Fruit fly (Drosophila melanogaster): ENCODE measurements around the gene para.

Gene para

DNA sequence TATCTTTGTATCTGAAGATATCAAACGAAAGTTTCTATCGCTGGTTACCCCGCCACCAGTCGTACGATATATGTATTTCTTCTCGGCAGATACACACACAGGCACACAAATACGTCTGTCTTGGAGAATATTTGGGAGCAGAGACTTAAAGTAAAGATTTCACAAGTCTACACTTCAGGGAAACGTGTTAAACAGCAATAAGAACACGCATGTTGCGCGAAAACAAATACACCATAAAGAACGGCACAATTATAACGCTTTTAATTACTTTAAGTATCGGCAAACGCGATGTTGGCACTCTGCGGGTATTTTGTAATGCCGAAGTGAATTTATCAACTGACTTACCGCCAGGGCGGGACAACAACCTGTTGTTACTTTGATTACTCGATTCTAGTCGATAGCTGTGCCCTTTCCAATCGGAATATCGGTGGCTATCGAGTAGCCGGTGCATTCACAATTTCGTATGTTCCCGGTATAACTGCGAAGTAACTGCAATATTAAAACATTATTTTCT is 110.9 kb downstream of the para start, which contains the start of gene AnxB11:
AnxB11 (minus strand) TSS at position 367 of the 514 bp plus-strand sequence.
- TF ChIP-seq Snoo (tag; optimal IDR thresholded peaks at IDR 0.05): no peak
- no peak for TF ChIP-seq gl (tag; optimal IDR thresholded peaks at IDR 0.05)
- no peak for TF ChIP-seq CG15710 (tag; optimal IDR thresholded peaks at IDR 0.05)
- no peak for TF ChIP-seq CG4496 (GFP tag; IDR thresholded peaks at IDR 0.05)
- no peak for TF ChIP-seq EcR (GFP tag; optimal IDR thresholded peaks at IDR 0.05)
- 0 out of 2 replicates have a peak, but pooled peaks have one; percentile 3 for TF ChIP-seq CG12605 (GFP tag; IDR thresholded peaks at IDR 0.05)

DNA sequence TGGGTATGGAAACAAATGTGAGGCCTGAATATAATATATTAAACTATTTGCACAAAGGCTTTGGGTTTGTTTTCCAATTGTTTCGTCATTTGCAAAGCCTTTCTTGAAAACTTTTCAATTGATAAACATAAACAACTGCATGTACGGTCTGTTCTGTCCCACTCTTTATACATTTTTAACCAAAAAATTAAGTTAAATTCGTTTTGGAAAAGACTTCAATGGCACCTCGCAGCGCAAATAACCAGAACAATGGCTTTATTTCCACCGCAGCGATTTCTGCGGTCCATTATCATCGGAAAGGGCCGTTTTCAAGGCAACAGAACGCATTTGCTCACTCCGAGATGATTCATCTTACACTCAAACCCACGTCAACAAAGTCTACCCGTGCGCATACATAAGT is 112.0 kb downstream of the para start:
- TF ChIP-seq Snoo (tag; optimal IDR thresholded peaks at IDR 0.05): no peak
- peak; percentile 56 for TF ChIP-seq EcR (GFP tag; optimal IDR thresholded peaks at IDR 0.05)

DNA sequence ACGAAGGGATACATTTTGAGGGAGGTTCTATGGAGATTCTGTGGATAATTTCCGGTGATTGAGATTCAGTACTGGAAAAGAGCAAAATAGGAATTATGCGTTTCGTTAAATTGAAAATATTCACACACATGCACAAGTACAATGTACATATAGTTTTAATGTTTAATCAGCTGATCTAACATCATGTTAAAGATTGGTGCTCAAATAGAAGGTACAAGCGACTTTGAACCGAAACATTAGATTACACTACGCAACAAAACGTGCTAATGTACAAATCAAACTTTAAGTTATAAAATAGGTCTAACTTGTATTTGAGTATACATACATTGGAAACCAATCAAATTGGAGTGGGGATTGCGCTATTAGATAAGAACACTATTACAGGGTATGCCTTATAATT is 112.8 kb downstream of the para start:
- TF ChIP-seq Snoo (tag; optimal IDR thresholded peaks at IDR 0.05) (no peak), Pif1A (GFP tag; optimal IDR thresholded peaks at IDR 0.05) (no peak), CG17806 (tag; optimal IDR thresholded peaks at IDR 0.05) (no peak), EcR (GFP tag; optimal IDR thresholded peaks at IDR 0.05) (no peak), CG32121 (GFP tag; IDR thresholded peaks at IDR 0.05) (no peak), rn (GFP tag; IDR thresholded peaks at IDR 0.05) (no peak), Ets98B (GFP tag; IDR thresholded peaks at IDR 0.05) (no peak), D1 (tag; optimal IDR thresholded peaks at IDR 0.05) (no peak), CG14655 (GFP tag; optimal IDR thresholded peaks at IDR 0.05) (no peak)

DNA sequence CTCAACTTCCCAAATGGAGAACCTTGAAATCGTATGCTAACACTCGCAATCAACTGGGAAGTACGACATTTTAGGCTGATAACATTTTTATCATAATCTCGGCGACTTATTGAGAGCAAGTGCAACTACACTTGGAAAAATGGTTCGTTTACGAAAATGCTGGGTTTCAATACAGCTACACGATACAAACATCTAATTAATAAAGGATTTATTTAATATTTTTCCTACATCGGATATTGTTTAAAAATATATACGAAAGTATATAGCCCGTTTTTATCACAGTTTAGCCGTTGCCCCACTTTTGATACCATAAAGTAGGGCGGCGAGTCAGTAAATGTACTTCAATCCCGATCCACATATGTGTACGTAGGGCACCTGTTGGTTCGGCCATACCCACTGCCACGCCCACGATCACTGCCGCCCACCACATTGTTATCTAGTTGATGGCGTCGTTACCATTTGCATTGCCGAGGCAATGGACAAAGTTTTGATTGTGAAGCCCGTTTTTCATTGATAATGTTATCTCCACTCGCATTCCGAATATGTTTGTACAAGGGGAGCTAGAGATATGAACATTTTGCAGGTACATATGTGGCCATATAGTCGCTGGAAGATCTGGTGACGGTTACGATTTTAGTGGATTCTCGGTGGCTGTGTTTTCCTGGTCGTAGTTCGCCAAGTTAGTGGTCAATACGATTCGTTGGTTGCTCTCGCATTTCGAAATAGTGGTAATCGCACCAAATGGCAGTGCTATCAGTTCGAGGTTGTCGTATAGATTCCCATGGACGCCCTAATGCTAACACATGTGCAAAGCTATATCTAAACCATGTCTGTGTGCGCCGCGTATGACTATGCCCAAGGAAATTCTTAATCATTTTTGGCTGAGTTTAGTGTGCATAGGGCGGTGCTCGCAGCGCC is 118.2 kb downstream of the para start, which contains the start of gene Traf-like:
Traf-like (plus strand) TSS at position 596 of the 918 bp plus-strand sequence.
- TF ChIP-seq EcR (GFP tag; optimal IDR thresholded peaks at IDR 0.05): peak; percentile 5
- no peak for TF ChIP-seq D1 (tag; optimal IDR thresholded peaks at IDR 0.05)
- TF ChIP-seq CG9948 (tag; optimal IDR thresholded peaks at IDR 0.05): no peak
- TF ChIP-seq CG4496 (GFP tag; IDR thresholded peaks at IDR 0.05): no peak
- TF ChIP-seq CG8159 (tag; optimal IDR thresholded peaks at IDR 0.05): no peak
- TF ChIP-seq gl (tag; optimal IDR thresholded peaks at IDR 0.05): no peak
- no peak for TF ChIP-seq CG13204 (GFP tag; optimal IDR thresholded peaks at IDR 0.05)
- no peak for TF ChIP-seq Ets98B (GFP tag; IDR thresholded peaks at IDR 0.05)
- TF ChIP-seq Pif1A (GFP tag; optimal IDR thresholded peaks at IDR 0.05): no peak
- no peak for TF ChIP-seq rn (GFP tag; IDR thresholded peaks at IDR 0.05)
- TF ChIP-seq CG17806 (tag; optimal IDR thresholded peaks at IDR 0.05): no peak
- TF ChIP-seq CG34367 (tag; optimal IDR thresholded peaks at IDR 0.05): no peak
- TF ChIP-seq fd96Ca (GFP tag; IDR thresholded peaks at IDR 0.05): no peak
- no peak for TF ChIP-seq Snoo (tag; optimal IDR thresholded peaks at IDR 0.05)
- no peak for TF ChIP-seq CG14655 (GFP tag; optimal IDR thresholded peaks at IDR 0.05)
- peak; percentile 5 for TF ChIP-seq Pif1B (GFP tag; optimal IDR thresholded peaks at IDR 0.05)

DNA sequence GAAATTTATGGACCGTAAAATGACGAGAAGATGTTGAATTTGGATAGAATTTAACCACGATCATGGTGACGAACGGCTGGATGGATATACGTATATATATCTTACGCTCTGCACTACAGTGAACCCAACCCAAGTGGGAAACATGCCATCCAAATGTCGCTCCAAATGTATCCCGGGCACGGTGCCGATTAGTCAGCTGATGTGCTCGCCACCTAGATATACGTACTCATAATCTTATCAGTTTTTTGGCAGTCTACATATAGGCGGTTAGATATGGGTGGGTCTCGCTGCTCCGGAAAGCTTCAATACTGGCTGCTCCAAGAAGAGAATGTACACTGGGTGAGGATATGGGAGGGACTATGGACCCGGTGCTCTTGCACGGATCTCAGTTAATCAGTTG is 126.8 kb downstream of the para start:
- TF ChIP-seq Snoo (tag; optimal IDR thresholded peaks at IDR 0.05) (no peak), CG34367 (tag; optimal IDR thresholded peaks at IDR 0.05) (no peak)

DNA sequence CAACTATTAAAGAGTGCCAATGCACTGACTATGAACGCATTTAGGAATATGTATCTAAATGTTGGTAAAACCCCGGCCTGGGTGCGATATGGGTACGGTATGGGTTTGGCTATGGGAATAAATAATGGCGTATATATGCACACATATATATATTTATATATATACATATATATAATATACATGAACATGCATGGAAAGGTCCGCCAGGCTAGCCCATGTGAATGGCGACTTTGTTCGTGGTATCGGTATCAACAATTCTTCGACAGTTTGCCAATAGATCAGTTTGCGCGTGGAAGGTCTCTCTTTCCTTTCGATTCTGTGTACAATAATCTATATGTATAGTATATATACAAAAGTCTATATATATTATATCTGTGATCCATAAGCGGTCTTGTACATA is 127.7 kb downstream of the para start, which contains the start of gene CG4301:
CG4301 (plus strand) TSS at position 301 of the 400 bp plus-strand sequence.
- no peak for TF ChIP-seq CG14655 (GFP tag; optimal IDR thresholded peaks at IDR 0.05)
- no peak for TF ChIP-seq EcR (GFP tag; optimal IDR thresholded peaks at IDR 0.05)
- no peak for TF ChIP-seq Ets98B (GFP tag; IDR thresholded peaks at IDR 0.05)
- no peak for TF ChIP-seq D1 (tag; optimal IDR thresholded peaks at IDR 0.05)
- no peak for TF ChIP-seq Pif1B (GFP tag; optimal IDR thresholded peaks at IDR 0.05)
- no peak for TF ChIP-seq CG10348 (GFP tag; IDR thresholded peaks at IDR 0.05)
- no peak for TF ChIP-seq CG15710 (tag; optimal IDR thresholded peaks at IDR 0.05)
- TF ChIP-seq CG8301 (tag; optimal IDR thresholded peaks at IDR 0.05): no peak
- no peak for TF ChIP-seq CG32121 (GFP tag; IDR thresholded peaks at IDR 0.05)
- no peak for TF ChIP-seq CG4496 (GFP tag; IDR thresholded peaks at IDR 0.05)
- no peak for TF ChIP-seq CG34367 (tag; optimal IDR thresholded peaks at IDR 0.05)
- no peak for TF ChIP-seq fd96Ca (GFP tag; IDR thresholded peaks at IDR 0.05)
- TF ChIP-seq Pif1A (GFP tag; optimal IDR thresholded peaks at IDR 0.05): no peak
- TF ChIP-seq gl (tag; optimal IDR thresholded peaks at IDR 0.05): no peak
- no peak for TF ChIP-seq CG13204 (GFP tag; optimal IDR thresholded peaks at IDR 0.05)
- TF ChIP-seq CG8159 (tag; optimal IDR thresholded peaks at IDR 0.05): no peak
- TF ChIP-seq Snoo (tag; optimal IDR thresholded peaks at IDR 0.05): no peak
